Fruit fly (Drosophila melanogaster) whole organism, embryonic: ENCODE data around the gene Arfip.

ENCODE experiments used
- Adf1 ChIP-seq: fragments of 200-800 bp; sonication (Bioruptor generic); IDR thresholded peaks from 2 replicates; pipeline ENCODE4 v1.3.6; 2022; ENCODE audit warnings: missing biosample characterization, missing genetic modification characterization
- Awh ChIP-seq: fragments of 200-800 bp; sonication (Bioruptor generic); IDR thresholded peaks from 2 replicates; pipeline ENCODE4, ENCODE4 v1.3.6; 2022; ENCODE audit warnings: missing biosample characterization, missing genetic modification characterization
- CG10654 ChIP-seq: fragments of 200-800 bp; sonication (Bioruptor generic); optimal IDR thresholded peaks from 2 replicates; lab custom pipeline; 2016; ENCODE audit warnings: missing biosample characterization, missing genetic modification characterization
- CG12071 ChIP-seq: fragments of 200-800 bp; sonication (Bioruptor generic); optimal IDR thresholded peaks from 3 replicates; lab custom pipeline; 2018; ENCODE audit warnings: missing biosample characterization, mild to moderate bottlenecking, missing genetic modification characterization
- CG12104 ChIP-seq: fragments of 200-800 bp; sonication (Bioruptor generic); optimal IDR thresholded peaks from 3 replicates; lab custom pipeline; 2016; ENCODE audit warnings: missing biosample characterization, missing genetic modification characterization
- CG12236 ChIP-seq: fragments of 200-800 bp; sonication (Bioruptor generic); optimal IDR thresholded peaks from 2 replicates; lab custom pipeline; 2016; ENCODE audit warnings: missing biosample characterization, missing genetic modification characterization
- CG12769 ChIP-seq: fragments of 200-800 bp; sonication (Bioruptor generic); optimal IDR thresholded peaks from 2 replicates; lab custom pipeline; 2019; ENCODE audit warnings: missing biosample characterization, mild to moderate bottlenecking, missing genetic modification characterization, moderate library complexity
- CG13123 ChIP-seq: fragments of 200-800 bp; sonication (Bioruptor generic); optimal IDR thresholded peaks from 2 replicates; lab custom pipeline; 2016; ENCODE audit warnings: missing biosample characterization, missing genetic modification characterization
- CG17612 ChIP-seq: fragments of 200-800 bp; sonication (Bioruptor generic); IDR thresholded peaks from 2 replicates; pipeline ENCODE4 v1.3.6; 2022; ENCODE audit warnings: missing biosample characterization, missing genetic modification characterization
- CG2199 ChIP-seq: fragments of 200-800 bp; sonication (Bioruptor generic); IDR thresholded peaks from 3 replicates; pipeline ENCODE4 v1.3.6; 2022; ENCODE audit warnings: missing biosample characterization, missing genetic modification characterization
- CG34422 ChIP-seq: fragments of 200-800 bp; sonication (Bioruptor generic); IDR thresholded peaks from 3 replicates; pipeline ENCODE4 v1.3.6; 2022; ENCODE audit warnings: missing biosample characterization, missing genetic modification characterization
- CG4282 ChIP-seq: fragments of 200-800 bp; sonication (Bioruptor generic); optimal IDR thresholded peaks from 2 replicates; lab custom pipeline; 2016; ENCODE audit warnings: missing biosample characterization, missing genetic modification characterization
- CG4328 ChIP-seq: fragments of 200-800 bp; sonication (Bioruptor generic); optimal IDR thresholded peaks from 3 replicates; lab custom pipeline; 2017; ENCODE audit warnings: missing biosample characterization, missing genetic modification reagents, missing genetic modification characterization
- CG4360 ChIP-seq: fragments of 200-800 bp; sonication (Bioruptor generic); IDR thresholded peaks from 2 replicates; pipeline ENCODE4 v1.3.6; 2022; ENCODE audit warnings: missing biosample characterization, missing genetic modification characterization
- CG4820 ChIP-seq: fragments of 200-800 bp; sonication (Bioruptor generic); optimal IDR thresholded peaks from 3 replicates; lab custom pipeline; 2016; ENCODE audit warnings: missing biosample characterization, missing genetic modification characterization
- CG6791 ChIP-seq: fragments of 200-800 bp; sonication (Bioruptor generic); IDR thresholded peaks from 3 replicates; pipeline ENCODE4 v1.3.6; 2022; ENCODE audit warnings: missing biosample characterization, missing genetic modification characterization; ENCODE audit not compliant: partially characterized antibody
- CkIIα-i1 ChIP-seq: fragments of 200-800 bp; sonication (Bioruptor generic); IDR thresholded peaks from 2 replicates; pipeline ENCODE4 v1.3.6; 2022; ENCODE audit warnings: missing biosample characterization, missing genetic modification characterization
- Dek ChIP-seq: fragments of 200-800 bp; sonication (Bioruptor generic); optimal IDR thresholded peaks from 3 replicates; lab custom pipeline; 2019; ENCODE audit warnings: missing biosample characterization, mild to moderate bottlenecking, missing genetic modification characterization, moderate library complexity
- Doc2 ChIP-seq: fragments of 200-800 bp; sonication (Bioruptor generic); IDR thresholded peaks from 2 replicates; pipeline ENCODE4 v1.3.6; 2022; ENCODE audit warnings: missing biosample characterization, missing genetic modification characterization
- Ets97D ChIP-seq: fragments of 200-800 bp; sonication (Bioruptor generic); optimal IDR thresholded peaks from 3 replicates; lab custom pipeline; 2016; ENCODE audit warnings: missing biosample characterization, missing genetic modification characterization
- H2.0 ChIP-seq: fragments of 200-800 bp; sonication (Bioruptor generic); IDR thresholded peaks from 2 replicates; pipeline ENCODE4 v1.3.6; 2022; ENCODE audit warnings: missing biosample characterization, missing genetic modification characterization
- HLH4C ChIP-seq: fragments of 200-800 bp; sonication (Bioruptor generic); IDR thresholded peaks from 3 replicates; pipeline ENCODE4 v1.3.6; 2022; ENCODE audit warnings: missing biosample characterization, missing genetic modification characterization; ENCODE audit not compliant: partially characterized antibody
- Hand ChIP-seq: fragments of 200-800 bp; sonication (Bioruptor generic); optimal IDR thresholded peaks from 2 replicates; lab custom pipeline; 2017; ENCODE audit warnings: mild to moderate bottlenecking, missing biosample characterization, missing genetic modification reagents, missing genetic modification characterization
- Hmx ChIP-seq: fragments of 200-800 bp; sonication (Bioruptor generic); optimal IDR thresholded peaks from 2 replicates; lab custom pipeline; 2016; ENCODE audit warnings: missing biosample characterization, missing genetic modification characterization
- Jarid2 ChIP-seq: fragments of 200-800 bp; sonication (Bioruptor generic); optimal IDR thresholded peaks from 3 replicates; lab custom pipeline; 2017; ENCODE audit warnings: mild to moderate bottlenecking, missing biosample characterization, missing genetic modification reagents, missing genetic modification characterization
- Mes4 ChIP-seq: fragments of 200-800 bp; sonication (Bioruptor generic); optimal IDR thresholded peaks from 2 replicates; lab custom pipeline; 2016; ENCODE audit warnings: missing biosample characterization, missing genetic modification characterization
- NC2α ChIP-seq: fragments of 200-800 bp; sonication (Bioruptor generic); optimal IDR thresholded peaks from 2 replicates; lab custom pipeline; 2016; ENCODE audit warnings: missing biosample characterization, missing genetic modification characterization
- NC2β ChIP-seq: fragments of 200-800 bp; sonication (Bioruptor generic); optimal IDR thresholded peaks from 2 replicates; lab custom pipeline; 2016; ENCODE audit warnings: missing biosample characterization, missing genetic modification characterization
- PHDP ChIP-seq: fragments of 200-800 bp; sonication (Bioruptor generic); optimal IDR thresholded peaks from 3 replicates; lab custom pipeline; 2018; ENCODE audit warnings: missing biosample characterization, mild to moderate bottlenecking, missing genetic modification characterization, moderate library complexity
- Ssrp ChIP-seq: fragments of 200-800 bp; sonication (Bioruptor generic); optimal IDR thresholded peaks from 2 replicates; lab custom pipeline; 2018; ENCODE audit warnings: missing biosample characterization, mild to moderate bottlenecking, missing genetic modification characterization, moderate library complexity
- amos ChIP-seq: fragments of 200-800 bp; sonication (Bioruptor generic); IDR thresholded peaks from 2 replicates; pipeline ENCODE4 v1.3.6; 2022; ENCODE audit warnings: missing biosample characterization, missing genetic modification characterization; ENCODE audit not compliant: partially characterized antibody
- ara ChIP-seq: fragments of 200-800 bp; sonication (Bioruptor generic); IDR thresholded peaks from 2 replicates; pipeline ENCODE4 v1.3.6; 2022; ENCODE audit warnings: missing biosample characterization, missing genetic modification characterization
- caup ChIP-seq: fragments of 200-800 bp; sonication (Bioruptor generic); optimal IDR thresholded peaks from 3 replicates; lab custom pipeline; 2017; ENCODE audit warnings: missing biosample characterization, mild to moderate bottlenecking, missing genetic modification characterization, moderate library complexity; ENCODE audit not compliant: severe bottlenecking
- crc ChIP-seq: fragments of 200-800 bp; sonication (Bioruptor generic); optimal IDR thresholded peaks from 2 replicates; lab custom pipeline; 2016; ENCODE audit warnings: missing biosample characterization, missing genetic modification characterization
- disco-r ChIP-seq: fragments of 200-800 bp; sonication (Bioruptor generic); optimal IDR thresholded peaks from 2 replicates; lab custom pipeline; 2016; ENCODE audit warnings: missing biosample characterization, missing genetic modification characterization
- dm ChIP-seq: fragments of 200-800 bp; sonication (Bioruptor generic); optimal IDR thresholded peaks from 3 replicates; lab custom pipeline; 2016; ENCODE audit warnings: missing biosample characterization, missing genetic modification characterization
- dpn ChIP-seq, 2 experiments: fragments of 200-800 bp; sonication (Bioruptor generic); optimal IDR thresholded peaks; 3 replicates each; lab custom pipeline; 2016; ENCODE audit warnings: missing biosample characterization in 2 of 2, missing genetic modification characterization in 2 of 2
- fu2 ChIP-seq: fragments of 200-800 bp; sonication (Bioruptor generic); optimal IDR thresholded peaks from 2 replicates; lab custom pipeline; 2016; ENCODE audit warnings: missing biosample characterization, missing genetic modification characterization
- gsb-n ChIP-seq: fragments of 200-800 bp; sonication (Bioruptor generic); optimal IDR thresholded peaks from 3 replicates; lab custom pipeline; 2018; ENCODE audit warnings: missing biosample characterization, mild to moderate bottlenecking, missing genetic modification characterization
- kah ChIP-seq: fragments of 200-800 bp; sonication (Bioruptor generic); optimal IDR thresholded peaks from 2 replicates; lab custom pipeline; 2018; ENCODE audit warnings: missing biosample characterization, mild to moderate bottlenecking, missing genetic modification characterization
- nmo ChIP-seq: fragments of 200-800 bp; sonication (Bioruptor generic); optimal IDR thresholded peaks from 2 replicates; lab custom pipeline; 2018; ENCODE audit warnings: missing biosample characterization, mild to moderate bottlenecking, missing genetic modification characterization, moderate library complexity
- pan ChIP-seq, 4 experiments: fragments of >200 bp in 3 of 4; fragments of 200-800 bp in 1 of 4; sonication (Bioruptor generic) in 1 of 4; optimal IDR thresholded peaks in 3 of 4; IDR thresholded peaks in 1 of 4; 2 replicates each; pipeline versions ENCODE4 v1.3.6 to Lab custom; 2017 to 2022; ENCODE audit warnings: missing biosample characterization in 2 of 4, missing genetic modification characterization in 2 of 4, mixed read lengths in 1 of 4
- pb ChIP-seq: fragments of 200-800 bp; sonication (Bioruptor generic); optimal IDR thresholded peaks from 3 replicates; lab custom pipeline; 2016; ENCODE audit warnings: missing biosample characterization, missing genetic modification characterization
- pzg ChIP-seq: fragments of 200-800 bp; sonication (Bioruptor generic); optimal IDR thresholded peaks from 3 replicates; lab custom pipeline; 2018; ENCODE audit warnings: missing biosample characterization, mild to moderate bottlenecking, missing genetic modification characterization, moderate library complexity
- repo ChIP-seq: fragments of 200-800 bp; sonication (Bioruptor generic); optimal IDR thresholded peaks from 2 replicates; lab custom pipeline; 2016; ENCODE audit warnings: missing biosample characterization, missing genetic modification characterization
- salm ChIP-seq: fragments of 200-800 bp; sonication (Bioruptor generic); optimal IDR thresholded peaks from 2 replicates; lab custom pipeline; 2018; ENCODE audit warnings: missing biosample characterization, mild to moderate bottlenecking, missing genetic modification characterization
- sens ChIP-seq: fragments of 200-800 bp; sonication (Bioruptor generic); peaks from one replicate; lab custom pipeline; 2016; ENCODE audit warnings: missing biosample characterization, missing genetic modification characterization
- stwl ChIP-seq: fragments of 200-800 bp; sonication (Bioruptor generic); optimal IDR thresholded peaks from 3 replicates; lab custom pipeline; 2018; ENCODE audit warnings: missing biosample characterization, mild to moderate bottlenecking, missing genetic modification characterization, moderate library complexity
- sug ChIP-seq: fragments of 200-800 bp; optimal IDR thresholded peaks from 2 replicates; lab custom pipeline; 2019; ENCODE audit warnings: missing biosample characterization, mild to moderate bottlenecking, missing genetic modification characterization, moderate library complexity
- vvl ChIP-seq: fragments of 200-800 bp; sonication (Bioruptor generic); IDR thresholded peaks from 2 replicates; pipeline ENCODE4 v1.3.6; 2022; ENCODE audit warnings: missing biosample characterization, missing genetic modification characterization
- zen2 ChIP-seq: fragments of 200-800 bp; sonication (Bioruptor generic); IDR thresholded peaks from 3 replicates; pipeline ENCODE4 v1.3.6; 2022; ENCODE audit warnings: missing biosample characterization, missing genetic modification characterization; ENCODE audit not compliant: partially characterized antibody

The Arfip gene

DNA sequence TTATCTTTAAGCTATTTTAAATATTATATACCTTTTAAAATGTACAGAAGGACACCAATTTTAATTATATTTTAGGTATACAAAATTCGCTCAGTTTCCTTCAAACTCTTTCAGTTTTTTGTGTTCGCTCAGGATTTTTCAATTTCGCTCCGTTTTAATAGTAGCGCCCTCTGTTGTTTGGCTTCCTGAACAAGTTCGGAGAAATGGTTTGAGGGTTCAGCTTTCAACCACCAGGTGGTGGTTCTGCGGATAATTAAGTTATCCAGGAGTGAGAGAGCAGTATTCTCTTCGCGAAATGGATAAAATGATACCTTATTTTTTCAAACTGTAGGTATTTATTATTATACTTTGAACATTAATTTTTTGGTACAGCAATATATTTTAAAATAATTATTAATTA, 34.2 kb upstream of the Arfip start (continued):
- peak; percentile 92 for TF ChIP-seq sens
- TF ChIP-seq CG4360 (GFP tag; lab: Robert Waterston, UW) = no peak
- peak; percentile 45 for TF ChIP-seq repo (GFP tag; lab: Kevin White, UChicago)
- peak; percentile 77 for TF ChIP-seq ara (GFP tag; lab: Robert Waterston, UW)
- TF ChIP-seq Doc2 = no peak
- TF ChIP-seq CkIIα-i1 = no peak
- no peak for TF ChIP-seq sug (tag; lab: Kevin White, UChicago)
- TF ChIP-seq Hand (GFP tag; lab: Kevin White, UChicago) = peak; percentile 54
- TF ChIP-seq Mes4 (GFP tag; lab: Kevin White, UChicago) = peak; percentile 65
- TF ChIP-seq CG13123 (GFP tag; lab: Kevin White, UChicago) = no peak
- no peak for TF ChIP-seq CG6791 (GFP tag; lab: Robert Waterston, UW)
- TF ChIP-seq CG4820 = peak; percentile 72
- TF ChIP-seq crc (GFP tag; lab: Kevin White, UChicago) = no peak
- peak; percentile 2 for TF ChIP-seq NC2α (GFP tag; lab: Kevin White, UChicago)
- peak; percentile 48 for TF ChIP-seq CG12104 (GFP tag; lab: Kevin White, UChicago)
- peak; percentile 66 for TF ChIP-seq Jarid2 (GFP tag; lab: Kevin White, UChicago)
- peak; percentile 55 for TF ChIP-seq CG10654 (GFP tag; lab: Kevin White, UChicago)
- TF ChIP-seq zen2 (GFP tag; lab: Robert Waterston, UW) = no peak
- no peak for TF ChIP-seq pzg (GFP tag; lab: Kevin White, UChicago)
- TF ChIP-seq nmo = peak; percentile 58
- TF ChIP-seq CG34422 = peak; percentile 13; the same call in 1 of the 3 replicates
- TF ChIP-seq CG12769 (tag; lab: Kevin White, UChicago) = no peak
- no peak for TF ChIP-seq Hmx (GFP tag; lab: Kevin White, UChicago)
- peak; percentile 43 for TF ChIP-seq CG12236 (GFP tag; lab: Kevin White, UChicago)
- peak; percentile 87 for TF ChIP-seq stwl (tag; lab: Kevin White, UChicago)
- TF ChIP-seq vvl (GFP tag; lab: Robert Waterston, UW) = no peak
- TF ChIP-seq CG4328 = peak; percentile 45
- peak; percentile 78 for TF ChIP-seq NC2β (GFP tag; lab: Kevin White, UChicago)
- no peak for TF ChIP-seq salm (tag; lab: Kevin White, UChicago)
- TF ChIP-seq PHDP (tag; lab: Kevin White, UChicago) = no peak
- TF ChIP-seq CG17612 (GFP tag; lab: Robert Waterston, UW) = no peak
- no peak for TF ChIP-seq Adf1 (GFP tag; lab: Robert Waterston, UW)
- peak; percentile 73 for TF ChIP-seq kah (GFP tag; lab: Kevin White, UChicago)
- TF ChIP-seq CG4282 (GFP tag; lab: Kevin White, UChicago) = no peak
- TF ChIP-seq caup = peak; percentile 82
- no peak for TF ChIP-seq Dek (tag; lab: Kevin White, UChicago)
- no peak for TF ChIP-seq HLH4C
- no peak for TF ChIP-seq amos (GFP tag; lab: Robert Waterston, UW)
- no peak for TF ChIP-seq CG2199 (GFP tag; lab: Robert Waterston, UW)
- no peak for TF ChIP-seq Ets97D (GFP tag; lab: Kevin White, UChicago)
- TF ChIP-seq H2.0 (GFP tag; lab: Robert Waterston, UW) = peak; percentile 18; the same call in 1 of the 2 replicates
- TF ChIP-seq fu2 (GFP tag; lab: Kevin White, UChicago) = no peak
- no peak for TF ChIP-seq pan (optimal IDR thresholded peaks at IDR 0.05; lab: Kevin White, UChicago)
- TF ChIP-seq pan (GFP tag; optimal IDR thresholded peaks at IDR 0.05 in 1 of 2, IDR thresholded peaks at IDR 0.05 in 1 of 2) = peak in 1 of 2 experiments; percentile 26
- peak; percentile 85 for TF ChIP-seq pb (GFP tag; lab: Kevin White, UChicago)
- TF ChIP-seq Ssrp (tag; lab: Kevin White, UChicago) = no peak
- TF ChIP-seq gsb-n (tag; lab: Kevin White, UChicago) = peak; percentile 72
- peak; percentile 27 for TF ChIP-seq dm (GFP tag; lab: Kevin White, UChicago)
- TF ChIP-seq CG12071 = peak; percentile 82
- peak; percentile 70 for TF ChIP-seq disco-r (GFP tag; lab: Kevin White, UChicago)
- peak; percentile 45 to 65 for TF ChIP-seq dpn (GFP tag; optimal IDR thresholded peaks at IDR 0.05; lab: Kevin White, UChicago)
- TF ChIP-seq Awh = peak; percentile 72
